Worm (Caenorhabditis elegans) whole organism, L1 larva: ENCODE data around the gene T21D12.14.

Experiments
- lsy-2 ChIP-seq, 2 experiments: fragments of 150-350 bp; optimal IDR thresholded peaks; 2 replicates each; lab custom pipeline; 2014; ENCODE audit warnings: missing biosample characterization in 2 of 2, missing genetic modification characterization in 2 of 2
- nhr-11 ChIP-seq: fragments of 150-350 bp; optimal IDR thresholded peaks from 2 replicates; lab custom pipeline; 2014; ENCODE audit warnings: missing biosample characterization, missing genetic modification characterization
- rnt-1 ChIP-seq: sonication (generic microtip); optimal IDR thresholded peaks from 2 replicates; lab custom pipeline; 2016; ENCODE audit warnings: mild to moderate bottlenecking, missing genetic modification characterization, moderate library complexity, missing compliant biosample characterization
- ztf-11 ChIP-seq, 2 experiments: sonication (generic microtip); optimal IDR thresholded peaks; 2 replicates each; lab custom pipeline; 2016 to 2017; ENCODE audit warnings: missing genetic modification characterization in 2 of 2, missing biosample characterization in 1 of 2, missing compliant biosample characterization in 1 of 2

- TF ChIP-seq ztf-11 (tag; optimal IDR thresholded peaks at IDR 0.05; lab: Kevin White, UChicago) (no peak), lsy-2 (tag; optimal IDR thresholded peaks at IDR 0.05; lab: Kevin White, UChicago) (no peak), rnt-1 (peak; percentile 54), nhr-11 (no peak)
These were observed 26.5 kb upstream of the T21D12.14 start for ce11 chrIV:314475-314874.
